Worm (Caenorhabditis elegans): Measurements from ENCODE around the gene his-60.

ce11 chrIV:7506711-7507110 is 18.9 kb upstream of the his-60 start:
- no peak for TF ChIP-seq unc-86 (tag; optimal IDR thresholded peaks at IDR 0.05)
- TF ChIP-seq lir-3 (tag; optimal IDR thresholded peaks at IDR 0.05; ENCODE audit: poor library complexity) = no peak
- TF ChIP-seq nhr-28 (tag; optimal IDR thresholded peaks at IDR 0.05) = no peak
